Worm (Caenorhabditis elegans) whole organism, early embryonic: ENCODE results near the gene M176.5.

Experiments used
- B0310.2 ChIP-seq: sonication (generic microtip); optimal IDR thresholded peaks from 2 replicates; lab custom pipeline; 2016; ENCODE audit warnings: mild to moderate bottlenecking, missing genetic modification characterization, missing compliant biosample characterization
- ama-1 ChIP-seq: fragments of 150-350 bp; optimal IDR thresholded peaks from 2 replicates; lab custom pipeline; 2014
- ceh-13 ChIP-seq: fragments of 200-800 bp; sonication (Bioruptor generic); optimal IDR thresholded peaks from 2 replicates; lab custom pipeline; 2018; ENCODE audit warnings: mild to moderate bottlenecking, missing genetic modification characterization, missing compliant biosample characterization
- ets-7 ChIP-seq: sonication (generic microtip); optimal IDR thresholded peaks from 2 replicates; lab custom pipeline; 2016; ENCODE audit warnings: missing genotype, missing genetic modification characterization, missing compliant biosample characterization
- hmg-4 ChIP-seq: fragments of 200-800 bp; sonication (Bioruptor generic); optimal IDR thresholded peaks from 2 replicates; lab custom pipeline; 2018; ENCODE audit warnings: mild to moderate bottlenecking, missing genetic modification characterization, missing compliant biosample characterization
- hnd-1 ChIP-seq: sonication (generic microtip); optimal IDR thresholded peaks from 2 replicates; lab custom pipeline; 2016; ENCODE audit warnings: missing genetic modification characterization, missing compliant biosample characterization
- sea-1 ChIP-seq: fragments of 200-800 bp; sonication (Bioruptor generic); conservative IDR thresholded peaks from 2 replicates; pipeline ENCODE4 v1.3.6; 2022; ENCODE audit warnings: missing genetic modification characterization, missing compliant biosample characterization
- tbx-11 ChIP-seq: fragments of 200-800 bp; sonication (Bioruptor generic); IDR thresholded peaks from 2 replicates; pipeline ENCODE4 v1.3.6; 2022; ENCODE audit warnings: missing genetic modification characterization, missing compliant biosample characterization
- tbx-37 ChIP-seq: fragments of 200-800 bp; sonication (Bioruptor generic); conservative IDR thresholded peaks from 2 replicates; pipeline ENCODE4 v1.3.6; 2022; ENCODE audit warnings: missing genetic modification reagents, missing genetic modification characterization, missing compliant biosample characterization

M176.5 gene

DNA sequence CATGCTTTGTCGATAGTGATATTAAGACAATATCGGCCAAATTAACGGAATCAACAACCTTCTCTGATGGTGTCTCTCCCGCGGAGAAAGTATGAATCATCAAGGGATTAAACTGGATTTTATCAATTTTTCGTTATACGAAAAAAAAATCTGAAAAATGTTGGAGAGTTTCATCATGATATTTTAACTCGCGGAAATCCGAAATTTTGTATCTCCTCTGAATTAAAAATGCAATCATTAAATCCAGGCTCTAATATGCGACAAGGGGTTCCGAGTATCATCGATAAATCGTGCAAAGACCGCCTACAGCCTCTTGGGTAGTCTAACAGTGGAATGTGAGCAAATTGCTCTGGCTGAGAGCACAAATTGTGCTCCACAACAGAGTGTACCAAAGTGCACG is 50.4 kb downstream of the M176.5 start, which contains the start of gene C06C3.10:
C06C3.10 (minus strand) TSS at position 101 of the 400 bp plus-strand sequence.
- TF ChIP-seq tbx-37 (GFP tag; lab: Robert Waterston, UW) (no peak), hmg-4 (GFP tag; lab: Kevin White, UChicago) (no peak), ets-7 (tag; lab: Kevin White, UChicago) (no peak), ama-1 (no peak), sea-1 (GFP tag; lab: Robert Waterston, UW) (no peak), B0310.2 (tag; lab: Kevin White, UChicago) (no peak), ceh-13 (GFP tag; lab: Kevin White, UChicago) (no peak), hnd-1 (tag; lab: Kevin White, UChicago) (no peak), tbx-11 (GFP tag; lab: Robert Waterston, UW) (no peak)
